Worm (Caenorhabditis elegans) whole organism, L1 larva: ENCODE data around the gene R07E4.3.

Experiments used
- alr-1 ChIP-seq: fragments of 200-800 bp; sonication (Bioruptor generic); optimal IDR thresholded peaks from 2 replicates; lab custom pipeline; 2018; ENCODE audit warnings: borderline replicate concordance, mild to moderate bottlenecking, missing genetic modification characterization, missing compliant biosample characterization
- fkh-8 ChIP-seq: sonication (generic microtip); optimal IDR thresholded peaks from 2 replicates; lab custom pipeline; 2016; ENCODE audit warnings: mild to moderate bottlenecking, missing genetic modification characterization, missing compliant biosample characterization
- lin-35 ChIP-seq, 2 experiments: fragments of 150-350 bp; optimal IDR thresholded peaks; 2 replicates each; lab custom pipeline; 2014; ENCODE audit warnings: missing biosample characterization in 2 of 2, missing genetic modification characterization in 2 of 2, missing genetic modification reagents in 2 of 2
- mef-2 ChIP-seq: fragments of 150-350 bp; optimal IDR thresholded peaks from 2 replicates; lab custom pipeline; 2014; ENCODE audit warnings: missing biosample characterization, missing genetic modification characterization
- nhr-12 ChIP-seq: sonication (generic microtip); optimal IDR thresholded peaks from 2 replicates; lab custom pipeline; 2017; ENCODE audit warnings: missing biosample characterization, missing genetic modification characterization
- nhr-28 ChIP-seq: fragments of 150-350 bp; optimal IDR thresholded peaks from 2 replicates; lab custom pipeline; 2014; ENCODE audit warnings: missing biosample characterization, missing genetic modification characterization
- nhr-47 ChIP-seq: sonication (generic microtip); optimal IDR thresholded peaks from 2 replicates; lab custom pipeline; 2016; ENCODE audit warnings: mild to moderate bottlenecking, missing genetic modification characterization, moderate library complexity, missing compliant biosample characterization
- nhr-71 ChIP-seq: sonication (generic microtip); optimal IDR thresholded peaks from 2 replicates; lab custom pipeline; 2016; ENCODE audit warnings: mild to moderate bottlenecking, missing genetic modification characterization, moderate library complexity, missing compliant biosample characterization
- nhr-77 ChIP-seq: fragments of 150-350 bp; optimal IDR thresholded peaks from 2 replicates; lab custom pipeline; 2014; ENCODE audit warnings: missing biosample characterization, missing genetic modification characterization
- pax-3 ChIP-seq: fragments of 200-800 bp; sonication (Bioruptor generic); optimal IDR thresholded peaks from 2 replicates; lab custom pipeline; 2018; ENCODE audit warnings: mild to moderate bottlenecking, missing genetic modification characterization, moderate library complexity, missing compliant biosample characterization
- pqm-1 ChIP-seq: sonication (generic microtip); optimal IDR thresholded peaks from 3 replicates; lab custom pipeline; 2017; ENCODE audit warnings: missing biosample characterization, missing genetic modification characterization

R07E4.3 gene

ce11 chrX:6001432-6001831 lies 48.2 kb downstream of the R07E4.3 start, which contains the start of gene F22F4.4:
TSS of gene F22F4.4 (minus strand) at chrX:6001532.
- TF ChIP-seq alr-1 = no peak
- TF ChIP-seq, all 84 proteins: peak for 0

DNA sequence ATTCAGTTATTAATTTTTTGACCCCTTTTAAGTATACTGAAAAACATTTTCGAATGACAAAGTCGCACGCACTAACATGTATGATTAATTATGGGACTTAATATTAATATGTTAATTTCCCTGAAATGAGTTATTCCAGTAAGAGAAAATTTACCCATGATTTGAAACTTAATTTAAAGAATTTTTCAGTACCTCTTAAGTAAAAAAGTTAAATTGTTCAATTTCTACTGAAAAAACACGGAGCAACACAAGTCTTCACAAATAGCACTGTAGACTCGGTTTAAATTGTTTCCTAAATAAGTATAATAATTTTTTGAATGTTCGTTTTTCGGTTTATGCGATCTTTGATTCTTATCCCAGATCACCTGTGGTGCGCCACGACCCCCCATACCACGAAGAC lies 49.2 kb downstream of the R07E4.3 start:
- no peak for TF ChIP-seq lin-35 (GFP tag; optimal IDR thresholded peaks at IDR 0.05; lab: Kevin White, UChicago)
- no peak for TF ChIP-seq pqm-1 (tag; lab: Kevin White, UChicago)
- no peak for TF ChIP-seq nhr-12 (tag; lab: Kevin White, UChicago)
- no peak for TF ChIP-seq nhr-28
- no peak for TF ChIP-seq pax-3
- TF ChIP-seq nhr-71 (tag; lab: Kevin White, UChicago) = no peak
- TF ChIP-seq nhr-77 (tag; lab: Kevin White, UChicago) = no peak
- TF ChIP-seq fkh-8 = no peak
- no peak for TF ChIP-seq nhr-47 (tag; lab: Kevin White, UChicago)
- TF ChIP-seq mef-2 (tag; lab: Kevin White, UChicago) = no peak
